Worm (Caenorhabditis elegans) whole organism, late embryonic: ENCODE measurements around the gene R09E10.6.

Experiments
- ama-1 ChIP-seq: fragments of 150-350 bp; optimal IDR thresholded peaks from 2 replicates; lab custom pipeline; 2014
- ceh-45 ChIP-seq: fragments of 200-800 bp; sonication (Bioruptor generic); IDR thresholded peaks from 2 replicates; pipeline ENCODE4 v1.3.6; 2022; ENCODE audit warnings: missing genetic modification reagents, missing genetic modification characterization, missing compliant biosample characterization
- pha-4 ChIP-seq: fragments of 150-350 bp; optimal IDR thresholded peaks from 2 replicates; lab custom pipeline; 2018; ENCODE audit warnings: missing biosample characterization, missing genetic modification reagents, missing genetic modification characterization
- ref-2 ChIP-seq: sonication (generic microtip); optimal IDR thresholded peaks from 2 replicates; lab custom pipeline; 2016; ENCODE audit warnings: missing genetic modification characterization, missing compliant biosample characterization
- rnt-1 ChIP-seq: sonication (generic microtip); optimal IDR thresholded peaks from 2 replicates; lab custom pipeline; 2016; ENCODE audit warnings: missing genetic modification characterization, missing compliant biosample characterization
- syd-9 ChIP-seq: sonication (generic microtip); optimal IDR thresholded peaks from 2 replicates; lab custom pipeline; 2016; ENCODE audit warnings: mild to moderate bottlenecking, missing genetic modification characterization, moderate library complexity, missing compliant biosample characterization

- TF ChIP-seq ama-1 (lab: Kevin White, UChicago) (no peak), syd-9 (tag; lab: Kevin White, UChicago) (no peak), pha-4 (no peak), rnt-1 (tag; lab: Kevin White, UChicago) (no peak), ref-2 (tag; lab: Kevin White, UChicago) (peak; percentile 58), ceh-45 (GFP tag; lab: Robert Waterston, UW) (no peak)
Observed at ce11 chrIV:10330962-10331361, 37.0 kb upstream of the R09E10.6 start.
